Worm (Caenorhabditis elegans) whole organism, mixed stage, embryonic: ENCODE data around the gene Y6G8.16.

Experiments
- M03D4.4 ChIP-seq: sonication (generic microtip); optimal IDR thresholded peaks from 2 replicates; lab custom pipeline; 2017; ENCODE audit warnings: mild to moderate bottlenecking, missing genetic modification characterization, missing compliant biosample characterization
- blmp-1 ChIP-seq: fragments of 150-350 bp; optimal IDR thresholded peaks from 2 replicates; lab custom pipeline; 2014; ENCODE audit warnings: missing biosample characterization, missing genetic modification characterization
- ceh-39 ChIP-seq: fragments of 150-350 bp; optimal IDR thresholded peaks from 2 replicates; lab custom pipeline; 2014; ENCODE audit warnings: missing biosample characterization, missing genetic modification characterization
- ceh-43 ChIP-seq: fragments of 200-800 bp; sonication (Bioruptor generic); optimal IDR thresholded peaks from 2 replicates; lab custom pipeline; 2018; ENCODE audit warnings: mild to moderate bottlenecking, missing genetic modification characterization, moderate library complexity, missing compliant biosample characterization
- ceh-83 ChIP-seq: fragments of 200-800 bp; sonication (Bioruptor generic); optimal IDR thresholded peaks from 2 replicates; lab custom pipeline; 2018; ENCODE audit warnings: mild to moderate bottlenecking, missing genetic modification characterization, missing compliant biosample characterization
- ces-1 ChIP-seq: fragments of 150-350 bp; optimal IDR thresholded peaks from 2 replicates; lab custom pipeline; 2014; ENCODE audit warnings: missing biosample characterization, missing genetic modification reagents, missing genetic modification characterization
- drap-1 ChIP-seq: fragments of 200-800 bp; sonication (Bioruptor generic); optimal IDR thresholded peaks from 3 replicates; lab custom pipeline; 2018; ENCODE audit warnings: mild to moderate bottlenecking, missing genetic modification characterization, missing compliant biosample characterization
- elt-1 ChIP-seq: sonication (generic microtip); optimal IDR thresholded peaks from 2 replicates; lab custom pipeline; 2017; ENCODE audit warnings: missing genetic modification characterization, mild to moderate bottlenecking, missing compliant biosample characterization, antibody characterized with exemption, moderate library complexity, borderline replicate concordance; ENCODE audit not compliant: insufficient read depth
- elt-3 ChIP-seq: fragments of 150-350 bp; optimal IDR thresholded peaks from 2 replicates; lab custom pipeline; 2014; ENCODE audit warnings: missing biosample characterization, missing genetic modification characterization
- flh-1 ChIP-seq: fragments of 200-800 bp; sonication (Bioruptor generic); optimal IDR thresholded peaks from 2 replicates; lab custom pipeline; 2018; ENCODE audit warnings: mild to moderate bottlenecking, missing genetic modification characterization, moderate library complexity, missing compliant biosample characterization
- ham-2 ChIP-seq: fragments of 200-800 bp; sonication (Bioruptor generic); optimal IDR thresholded peaks from 2 replicates; lab custom pipeline; 2018; ENCODE audit warnings: mild to moderate bottlenecking, missing genetic modification characterization, missing compliant biosample characterization
- hlh-1 ChIP-seq: fragments of 150-350 bp; optimal IDR thresholded peaks from 2 replicates; lab custom pipeline; 2014; ENCODE audit warnings: missing biosample characterization, missing genetic modification reagents, missing genetic modification characterization
- lin-13 ChIP-seq: fragments of 150-350 bp; optimal IDR thresholded peaks from 2 replicates; lab custom pipeline; 2014; ENCODE audit warnings: missing biosample characterization, missing genetic modification characterization
- lin-32 ChIP-seq: fragments of 200-800 bp; sonication (Bioruptor generic); optimal IDR thresholded peaks from 2 replicates; lab custom pipeline; 2018; ENCODE audit warnings: mild to moderate bottlenecking, missing genetic modification characterization, missing compliant biosample characterization
- mab-5 ChIP-seq: fragments of 150-350 bp; optimal IDR thresholded peaks from 2 replicates; lab custom pipeline; 2014; ENCODE audit warnings: missing biosample characterization, missing genetic modification characterization
- mep-1 ChIP-seq: fragments of 150-350 bp; optimal IDR thresholded peaks from 2 replicates; lab custom pipeline; 2017; ENCODE audit warnings: missing biosample characterization, missing genetic modification reagents, missing genetic modification characterization, inconsistent platforms
- mls-2 ChIP-seq: sonication (generic microtip); optimal IDR thresholded peaks from 2 replicates; lab custom pipeline; 2016; ENCODE audit warnings: mild to moderate bottlenecking, missing genetic modification characterization, moderate library complexity, missing compliant biosample characterization
- nhr-237 ChIP-seq: fragments of 150-350 bp; optimal IDR thresholded peaks from 2 replicates; lab custom pipeline; 2014; ENCODE audit warnings: missing biosample characterization, missing genetic modification characterization
- nhr-28 ChIP-seq: fragments of 150-350 bp; optimal IDR thresholded peaks from 2 replicates; lab custom pipeline; 2014; ENCODE audit warnings: missing biosample characterization, missing genetic modification characterization
- nhr-76 ChIP-seq: sonication (generic microtip); optimal IDR thresholded peaks from 2 replicates; lab custom pipeline; 2017; ENCODE audit warnings: missing biosample characterization, missing genetic modification characterization
- pha-4 ChIP-seq: fragments of 150-350 bp; optimal IDR thresholded peaks from 2 replicates; lab custom pipeline; 2018; ENCODE audit warnings: missing biosample characterization, missing genetic modification reagents, missing genetic modification characterization
- sem-2 ChIP-seq: fragments of 200-800 bp; sonication (Bioruptor generic); optimal IDR thresholded peaks from 2 replicates; lab custom pipeline; 2018; ENCODE audit warnings: mild to moderate bottlenecking, missing genetic modification characterization, missing compliant biosample characterization
- snpc-4 ChIP-seq: fragments of 150-350 bp; optimal IDR thresholded peaks from 2 replicates; lab custom pipeline; 2014; ENCODE audit warnings: missing biosample characterization, missing genetic modification characterization
- tbx-8 ChIP-seq: fragments of 200-800 bp; sonication (Bioruptor generic); optimal IDR thresholded peaks from 2 replicates; lab custom pipeline; 2018; ENCODE audit warnings: mild to moderate bottlenecking, missing genetic modification characterization, moderate library complexity, missing compliant biosample characterization
- unc-120 ChIP-seq: sonication (generic microtip); optimal IDR thresholded peaks from 2 replicates; lab custom pipeline; 2017; ENCODE audit warnings: missing genetic modification characterization, missing compliant biosample characterization; ENCODE audit not compliant: poor library complexity, severe bottlenecking
- unc-39 ChIP-seq: fragments of 150-350 bp; optimal IDR thresholded peaks from 2 replicates; lab custom pipeline; 2014; ENCODE audit warnings: missing biosample characterization, missing genetic modification characterization
- unc-62 ChIP-seq: fragments of 150-350 bp; optimal IDR thresholded peaks from 2 replicates; lab custom pipeline; 2014; ENCODE audit warnings: missing biosample characterization, missing genetic modification reagents, missing genetic modification characterization
- zip-8 ChIP-seq: fragments of 150-350 bp; optimal IDR thresholded peaks from 2 replicates; lab custom pipeline; 2014; ENCODE audit warnings: missing biosample characterization, missing genetic modification characterization
- ztf-11 ChIP-seq: fragments of 150-350 bp; optimal IDR thresholded peaks from 2 replicates; lab custom pipeline; 2014; ENCODE audit warnings: missing biosample characterization, missing genetic modification characterization

Gene Y6G8.16

ce11 chrV:17624906-17625305, 18.8 kb downstream of the Y6G8.16 start, which contains the start of gene F57G4.11:
Gene F57G4.11 (plus strand): TSS chrV:17625206.
- no peak for TF ChIP-seq zip-8 (tag; lab: Kevin White, UChicago)
- TF ChIP-seq sem-2 (GFP tag; lab: Kevin White, UChicago): no peak
- no peak for TF ChIP-seq mep-1 (tag; lab: Kevin White, UChicago)
- no peak for TF ChIP-seq ces-1 (GFP tag; lab: Kevin White, UChicago)
- no peak for TF ChIP-seq ceh-43
- TF ChIP-seq ceh-83: no peak
- no peak for TF ChIP-seq mls-2 (tag; lab: Kevin White, UChicago)
- no peak for TF ChIP-seq unc-120 (tag; lab: Kevin White, UChicago)
- TF ChIP-seq ham-2: no peak
- TF ChIP-seq flh-1 (GFP tag; lab: Kevin White, UChicago): no peak
- TF ChIP-seq elt-1 (tag; lab: Kevin White, UChicago): no peak
- no peak for TF ChIP-seq tbx-8
- no peak for TF ChIP-seq nhr-28 (tag; lab: Kevin White, UChicago)
- TF ChIP-seq unc-62 (GFP tag; lab: Kevin White, UChicago): no peak
- no peak for TF ChIP-seq ceh-39 (tag; lab: Kevin White, UChicago)
- TF ChIP-seq snpc-4 (tag; lab: Kevin White, UChicago): no peak
- TF ChIP-seq unc-39: no peak
- no peak for TF ChIP-seq ztf-11 (tag; lab: Kevin White, UChicago)
- TF ChIP-seq lin-32: no peak

ce11 chrV:17628566-17628965, 22.4 kb downstream of the Y6G8.16 start, which contains the start of gene F57G4.10:
Gene F57G4.10 (plus strand): TSS chrV:17628866.
- no peak for TF ChIP-seq drap-1 (GFP tag; lab: Kevin White, UChicago)

- no peak for TF ChIP-seq ceh-43
- TF ChIP-seq mab-5: no peak
- no peak for TF ChIP-seq hlh-1 (tag; lab: Kevin White, UChicago)
- no peak for TF ChIP-seq ham-2
- no peak for TF ChIP-seq zip-8 (tag; lab: Kevin White, UChicago)
Measured at ce11 chrV:17650427-17650826, 44.3 kb downstream of the Y6G8.16 start, which contains the start of gene fbxa-192. Gene fbxa-192 (minus strand): TSS chrV:17650527.

ce11 chrV:17655205-17655604, 49.1 kb downstream of the Y6G8.16 start:
- TF ChIP-seq ces-1 (GFP tag; lab: Kevin White, UChicago) (no peak), nhr-76 (tag; lab: Kevin White, UChicago) (no peak), nhr-237 (tag; lab: Kevin White, UChicago) (no peak), snpc-4 (tag; lab: Kevin White, UChicago) (no peak), blmp-1 (tag; lab: Kevin White, UChicago) (no peak), tbx-8 (no peak), unc-120 (tag; lab: Kevin White, UChicago) (no peak), ham-2 (no peak), mep-1 (tag; lab: Kevin White, UChicago) (no peak), lin-32 (no peak), unc-62 (GFP tag; lab: Kevin White, UChicago) (no peak), pha-4 (no peak), M03D4.4 (tag; lab: Kevin White, UChicago) (no peak), ceh-83 (no peak), zip-8 (tag; lab: Kevin White, UChicago) (no peak), mab-5 (no peak), ztf-11 (tag; lab: Kevin White, UChicago) (no peak), flh-1 (GFP tag; lab: Kevin White, UChicago) (no peak), lin-13 (tag; lab: Kevin White, UChicago) (no peak), elt-3 (tag; lab: Kevin White, UChicago) (no peak)
